Fruit fly (Drosophila melanogaster) whole organism, embryonic: ENCODE data around the gene CG8419.

ENCODE experiments used
- Abd-B ChIP-seq: fragments of 200-800 bp; sonication (Bioruptor generic); optimal IDR thresholded peaks from 2 replicates; lab custom pipeline; 2018; ENCODE audit warnings: missing biosample characterization, mild to moderate bottlenecking, missing genetic modification characterization, moderate library complexity
- Ada2b ChIP-seq: fragments of 200-800 bp; sonication (Bioruptor generic); IDR thresholded peaks from 2 replicates; pipeline ENCODE4 v1.3.6; 2022; ENCODE audit warnings: missing biosample characterization, missing genetic modification characterization
- Adf1 ChIP-seq: fragments of 200-800 bp; sonication (Bioruptor generic); IDR thresholded peaks from 2 replicates; pipeline ENCODE4 v1.3.6; 2022; ENCODE audit warnings: missing biosample characterization, missing genetic modification characterization
- Antp ChIP-seq: fragments of 200-800 bp; sonication (Bioruptor generic); optimal IDR thresholded peaks from 3 replicates; lab custom pipeline; 2016; ENCODE audit warnings: missing biosample characterization, missing genetic modification characterization
- Atf6 ChIP-seq: fragments of 200-800 bp; sonication (Bioruptor generic); IDR thresholded peaks from 2 replicates; pipeline ENCODE4 v1.3.6; 2022; ENCODE audit warnings: missing biosample characterization, missing genetic modification characterization
- CG11085 ChIP-seq: fragments of 200-800 bp; sonication (Bioruptor generic); IDR thresholded peaks from 2 replicates; pipeline ENCODE4 v1.3.6; 2022; ENCODE audit warnings: missing biosample characterization, missing genetic modification characterization
- CG13624 ChIP-seq: fragments of 200-800 bp; sonication (Bioruptor generic); optimal IDR thresholded peaks from 2 replicates; lab custom pipeline; 2016; ENCODE audit warnings: missing biosample characterization, missing genetic modification characterization
- CG14667 ChIP-seq: fragments of 200-800 bp; sonication (Bioruptor generic); IDR thresholded peaks from 2 replicates; pipeline ENCODE4 v1.3.6; 2022; ENCODE audit warnings: missing biosample characterization, missing genetic modification characterization
- CG15011 ChIP-seq: fragments of 200-800 bp; sonication (Bioruptor generic); optimal IDR thresholded peaks from 3 replicates; lab custom pipeline; 2018; ENCODE audit warnings: missing biosample characterization, mild to moderate bottlenecking, missing genetic modification characterization
- CG15696 ChIP-seq: fragments of 200-800 bp; sonication (Bioruptor generic); optimal IDR thresholded peaks from 2 replicates; lab custom pipeline; 2019; ENCODE audit warnings: missing biosample characterization, mild to moderate bottlenecking, missing genetic modification characterization, moderate library complexity
- CG16779 ChIP-seq: fragments of 200-800 bp; sonication (Bioruptor generic); IDR thresholded peaks from 2 replicates; pipeline ENCODE4 v1.3.6; 2022; ENCODE audit warnings: missing biosample characterization, missing genetic modification characterization
- CG18599 ChIP-seq: fragments of 200-800 bp; sonication (Bioruptor generic); optimal IDR thresholded peaks from 3 replicates; lab custom pipeline; 2017; ENCODE audit warnings: missing biosample characterization, missing genetic modification characterization, mild to moderate bottlenecking, moderate library complexity, missing genetic modification reagents
- CG2875 ChIP-seq: fragments of 200-800 bp; sonication (Bioruptor generic); optimal IDR thresholded peaks from 2 replicates; lab custom pipeline; 2017; ENCODE audit warnings: missing biosample characterization, mild to moderate bottlenecking, missing genetic modification characterization, missing genetic modification reagents
- CG30431 ChIP-seq: fragments of 200-800 bp; sonication (Bioruptor generic); optimal IDR thresholded peaks from 2 replicates; lab custom pipeline; 2017; ENCODE audit warnings: missing biosample characterization, missing genetic modification characterization
- CG3163 ChIP-seq: fragments of 200-800 bp; sonication (Bioruptor generic); optimal IDR thresholded peaks from 3 replicates; lab custom pipeline; 2016; ENCODE audit warnings: missing biosample characterization, missing genetic modification characterization
- CG34224 ChIP-seq: fragments of 200-800 bp; sonication (Bioruptor generic); IDR thresholded peaks from 3 replicates; pipeline ENCODE4 v1.3.6; 2022; ENCODE audit warnings: missing biosample characterization, missing genetic modification characterization; ENCODE audit not compliant: partially characterized antibody
- CG4404 ChIP-seq: fragments of 200-800 bp; sonication (Bioruptor generic); IDR thresholded peaks from 2 replicates; pipeline ENCODE4 v1.3.6; 2022; ENCODE audit warnings: missing biosample characterization, missing genetic modification characterization
- CG7839 ChIP-seq: fragments of 200-800 bp; sonication (Bioruptor generic); optimal IDR thresholded peaks from 3 replicates; lab custom pipeline; 2018; ENCODE audit warnings: missing biosample characterization, mild to moderate bottlenecking, missing genetic modification characterization, moderate library complexity
- CG7963 ChIP-seq: fragments of 200-800 bp; sonication (Bioruptor generic); IDR thresholded peaks from 3 replicates; pipeline ENCODE4 v1.3.6; 2022; ENCODE audit warnings: missing biosample characterization, missing genetic modification characterization; ENCODE audit not compliant: partially characterized antibody
- CG8359 ChIP-seq: fragments of 200-800 bp; sonication (Bioruptor generic); optimal IDR thresholded peaks from 2 replicates; lab custom pipeline; 2017; ENCODE audit warnings: missing biosample characterization, mild to moderate bottlenecking, missing genetic modification characterization, borderline replicate concordance
- CG8388 ChIP-seq: fragments of 200-800 bp; sonication (Bioruptor generic); optimal IDR thresholded peaks from 2 replicates; lab custom pipeline; 2019; ENCODE audit warnings: missing biosample characterization, mild to moderate bottlenecking, missing genetic modification characterization, moderate library complexity
- CG9727 ChIP-seq: fragments of 200-800 bp; sonication (Bioruptor generic); optimal IDR thresholded peaks from 3 replicates; lab custom pipeline; 2017; ENCODE audit warnings: missing biosample characterization, mild to moderate bottlenecking, missing genetic modification characterization
- CG9817 ChIP-seq: fragments of 200-800 bp; sonication (Bioruptor generic); optimal IDR thresholded peaks from 2 replicates; lab custom pipeline; 2018; ENCODE audit warnings: missing biosample characterization, mild to moderate bottlenecking, missing genetic modification characterization, moderate library complexity
- Deaf1 ChIP-seq: fragments of 200-800 bp; optimal IDR thresholded peaks from 3 replicates; lab custom pipeline; 2019; ENCODE audit warnings: missing biosample characterization, mild to moderate bottlenecking, missing genetic modification characterization, moderate library complexity
- ERR ChIP-seq: fragments of 200-800 bp; sonication (Bioruptor generic); optimal IDR thresholded peaks from 2 replicates; lab custom pipeline; 2016; ENCODE audit warnings: missing biosample characterization, missing genetic modification characterization
- GATAe ChIP-seq: fragments of 200-800 bp; sonication (Bioruptor generic); conservative IDR thresholded peaks from 2 replicates; pipeline ENCODE4 v1.3.6; 2022; ENCODE audit warnings: missing biosample characterization, missing genetic modification characterization
- H15 ChIP-seq: fragments of 200-800 bp; sonication (Bioruptor generic); IDR thresholded peaks from 3 replicates; pipeline ENCODE4 v1.3.6; 2022; ENCODE audit warnings: missing biosample characterization, missing genetic modification characterization
- Hmr ChIP-seq: fragments of 200-800 bp; sonication (Bioruptor generic); optimal IDR thresholded peaks from 3 replicates; lab custom pipeline; 2017; ENCODE audit warnings: mild to moderate bottlenecking, missing biosample characterization, missing genetic modification reagents, missing genetic modification characterization
- Hr39 ChIP-seq: fragments of >200 bp; optimal IDR thresholded peaks from 2 replicates; lab custom pipeline; 2017
- Lim3 ChIP-seq: fragments of 200-800 bp; sonication (Bioruptor generic); IDR thresholded peaks from 2 replicates; pipeline ENCODE4 v1.3.6; 2022; ENCODE audit warnings: missing biosample characterization, missing genetic modification characterization
- NFAT ChIP-seq: fragments of 200-800 bp; sonication (Bioruptor generic); IDR thresholded peaks from 2 replicates; pipeline ENCODE4 v1.3.6; 2022; ENCODE audit warnings: missing biosample characterization, missing genetic modification characterization
- Nf-YA ChIP-seq: fragments of 200-800 bp; sonication (Bioruptor generic); IDR thresholded peaks from 2 replicates; pipeline ENCODE4 v1.3.6; 2022; ENCODE audit warnings: missing biosample characterization, missing genetic modification characterization
- Sin3A ChIP-seq: fragments of >200 bp; optimal IDR thresholded peaks from 2 replicates; lab custom pipeline; 2018
- Ssrp ChIP-seq: fragments of 200-800 bp; sonication (Bioruptor generic); optimal IDR thresholded peaks from 2 replicates; lab custom pipeline; 2018; ENCODE audit warnings: missing biosample characterization, mild to moderate bottlenecking, missing genetic modification characterization, moderate library complexity
- al ChIP-seq: fragments of 200-800 bp; sonication (Bioruptor generic); IDR thresholded peaks from 2 replicates; pipeline ENCODE4 v1.3.6; 2022; ENCODE audit warnings: missing biosample characterization, missing genetic modification characterization
- ci ChIP-seq: fragments of 200-800 bp; sonication (Bioruptor generic); IDR thresholded peaks from 3 replicates; pipeline ENCODE4 v1.3.6; 2022; ENCODE audit warnings: missing biosample characterization, missing genetic modification characterization
- dan ChIP-seq: fragments of 200-800 bp; sonication (Bioruptor generic); IDR thresholded peaks from 2 replicates; pipeline ENCODE4 v1.3.6; 2022; ENCODE audit warnings: missing biosample characterization, missing genetic modification characterization
- dmrt11E ChIP-seq: fragments of 200-800 bp; sonication (Bioruptor generic); optimal IDR thresholded peaks from 3 replicates; lab custom pipeline; 2018; ENCODE audit warnings: missing biosample characterization, mild to moderate bottlenecking, missing genetic modification characterization, moderate library complexity
- eyg ChIP-seq: fragments of 200-800 bp; sonication (Bioruptor generic); optimal IDR thresholded peaks from 3 replicates; lab custom pipeline; 2016; ENCODE audit warnings: missing biosample characterization, missing genetic modification characterization
- fu2 ChIP-seq: fragments of 200-800 bp; sonication (Bioruptor generic); optimal IDR thresholded peaks from 2 replicates; lab custom pipeline; 2016; ENCODE audit warnings: missing biosample characterization, missing genetic modification characterization
- gro ChIP-seq: fragments of 200-800 bp; sonication (Bioruptor generic); optimal IDR thresholded peaks from 2 replicates; lab custom pipeline; 2016; ENCODE audit warnings: missing biosample characterization, missing genetic modification characterization
- hbn ChIP-seq: fragments of 200-800 bp; sonication (Bioruptor generic); IDR thresholded peaks from 2 replicates; pipeline ENCODE4 v1.3.6; 2022; ENCODE audit warnings: missing biosample characterization, missing genetic modification characterization; ENCODE audit not compliant: partially characterized antibody
- ken ChIP-seq: fragments of 200-800 bp; sonication (Bioruptor generic); IDR thresholded peaks from 3 replicates; pipeline ENCODE4 v1.3.6; 2022; ENCODE audit warnings: missing biosample characterization, missing genetic modification characterization
- knrl ChIP-seq: fragments of 200-800 bp; sonication (Bioruptor generic); IDR thresholded peaks from 3 replicates; pipeline ENCODE4 v1.3.6; 2022; ENCODE audit warnings: missing biosample characterization, missing genetic modification characterization; ENCODE audit not compliant: partially characterized antibody
- luna ChIP-seq: fragments of 200-800 bp; sonication (Bioruptor generic); optimal IDR thresholded peaks from 2 replicates; lab custom pipeline; 2016; ENCODE audit warnings: missing biosample characterization, missing genetic modification characterization
- nerfin-1 ChIP-seq: fragments of 200-800 bp; sonication (Bioruptor generic); optimal IDR thresholded peaks from 3 replicates; lab custom pipeline; 2019; ENCODE audit warnings: missing biosample characterization, mild to moderate bottlenecking, missing genetic modification characterization, moderate library complexity
- nerfin-2 ChIP-seq: fragments of 200-800 bp; sonication (Bioruptor generic); IDR thresholded peaks from 2 replicates; pipeline ENCODE4 v1.3.6; 2022; ENCODE audit warnings: missing biosample characterization, missing genetic modification characterization; ENCODE audit not compliant: partially characterized antibody
- otp ChIP-seq: fragments of 200-800 bp; sonication (Bioruptor generic); IDR thresholded peaks from 3 replicates; pipeline ENCODE4, ENCODE4 v1.3.6; 2022; ENCODE audit warnings: missing biosample characterization, missing genetic modification characterization
- sens ChIP-seq: fragments of 200-800 bp; sonication (Bioruptor generic); peaks from one replicate; lab custom pipeline; 2016; ENCODE audit warnings: missing biosample characterization, missing genetic modification characterization
- unpg ChIP-seq: fragments of 200-800 bp; sonication (Bioruptor generic); optimal IDR thresholded peaks from 3 replicates; lab custom pipeline; 2018; ENCODE audit warnings: missing biosample characterization, mild to moderate bottlenecking, missing genetic modification characterization, moderate library complexity
- wdn ChIP-seq: fragments of 200-800 bp; sonication (Bioruptor generic); IDR thresholded peaks from 2 replicates; pipeline ENCODE4 v1.3.6; 2022; ENCODE audit warnings: missing biosample characterization, missing genetic modification characterization
- wek ChIP-seq: fragments of 200-800 bp; sonication (Bioruptor generic); optimal IDR thresholded peaks from 3 replicates; lab custom pipeline; 2018; ENCODE audit warnings: missing biosample characterization, mild to moderate bottlenecking, missing genetic modification characterization, moderate library complexity

The CG8419 gene

DNA sequence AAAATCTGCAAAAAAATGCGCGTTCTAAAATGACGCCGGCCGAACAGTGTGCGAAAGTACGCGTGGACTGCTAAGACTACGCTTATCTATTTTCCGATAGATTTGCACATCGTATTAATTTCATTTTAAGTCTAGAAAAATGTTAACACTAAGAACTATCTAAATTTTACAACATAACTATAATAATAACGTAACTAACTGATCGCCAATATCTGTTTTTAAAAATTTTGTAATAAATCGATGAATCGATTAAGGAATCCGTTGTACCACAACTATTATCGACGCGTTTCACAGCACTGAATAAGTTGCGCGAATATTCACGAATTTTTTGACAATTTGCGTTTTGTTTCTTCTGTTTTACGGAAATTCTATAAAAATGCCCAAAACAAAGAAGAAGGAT, 5.1 kb downstream of the CG8419 start, which contains the start of gene Ssb-c31a (continued):
- peak; percentile 27 for TF ChIP-seq CG15696 (tag; lab: Kevin White, UChicago)
- peak; percentile 22 for TF ChIP-seq CG8388
- TF ChIP-seq dmrt11E (tag; lab: Kevin White, UChicago), result peak; percentile 42
- TF ChIP-seq unpg (GFP tag; lab: Kevin White, UChicago), result peak; percentile 38
- TF ChIP-seq CG30431 (GFP tag; lab: Kevin White, UChicago), result no peak
- TF ChIP-seq CG16779 (GFP tag; lab: Robert Waterston, UW), result no peak
- TF ChIP-seq CG34224 (GFP tag; lab: Robert Waterston, UW), result peak; percentile 77
- no peak for TF ChIP-seq Lim3 (GFP tag; lab: Robert Waterston, UW)
- TF ChIP-seq CG8359 (GFP tag; lab: Kevin White, UChicago), result no peak
- TF ChIP-seq Ada2b (GFP tag; lab: Robert Waterston, UW), result no peak
- TF ChIP-seq CG7963 (GFP tag; lab: Robert Waterston, UW), result no peak
- peak; percentile 49 for TF ChIP-seq CG7839 (tag; lab: Kevin White, UChicago)
- TF ChIP-seq gro (GFP tag; lab: Kevin White, UChicago), result peak; percentile 64
- TF ChIP-seq Adf1 (GFP tag; lab: Robert Waterston, UW), result peak; percentile 15; the same call in 1 of the 2 replicates
- peak; percentile 68 for TF ChIP-seq GATAe (GFP tag; lab: Robert Waterston, UW)
- no peak for TF ChIP-seq CG2875 (GFP tag; lab: Kevin White, UChicago)
- TF ChIP-seq Nf-YA (GFP tag; lab: Robert Waterston, UW), result no peak
- TF ChIP-seq sens (GFP tag; lab: Kevin White, UChicago), result peak; percentile 93
- TF ChIP-seq otp (GFP tag; lab: Robert Waterston, UW), result no peak
- no peak for TF ChIP-seq ci
- no peak for TF ChIP-seq Hr39 (lab: Kevin White, UChicago)
- TF ChIP-seq dan (GFP tag; lab: Robert Waterston, UW), result no peak
- TF ChIP-seq CG3163 (GFP tag; lab: Kevin White, UChicago), result peak; percentile 22
- TF ChIP-seq Sin3A (lab: Kevin White, UChicago), result peak; percentile 76
- peak; percentile 28 for TF ChIP-seq Abd-B (GFP tag; lab: Kevin White, UChicago)
- TF ChIP-seq nerfin-1 (tag; lab: Kevin White, UChicago), result peak; percentile 47
- no peak for TF ChIP-seq wek (GFP tag; lab: Kevin White, UChicago)
- no peak for TF ChIP-seq ken
- peak; percentile 4 for TF ChIP-seq ERR (GFP tag; lab: Kevin White, UChicago)
- TF ChIP-seq CG13624, result peak; percentile 82
- no peak for TF ChIP-seq CG4404 (GFP tag; lab: Robert Waterston, UW)
- TF ChIP-seq CG18599 (GFP tag; lab: Kevin White, UChicago), result peak; percentile 46
- no peak for TF ChIP-seq fu2 (GFP tag; lab: Kevin White, UChicago)
- TF ChIP-seq Antp, result peak; percentile 22
- TF ChIP-seq luna (GFP tag; lab: Kevin White, UChicago), result no peak
- peak; percentile 82 for TF ChIP-seq knrl
- TF ChIP-seq NFAT (GFP tag; lab: Robert Waterston, UW), result no peak
- no peak for TF ChIP-seq Deaf1 (tag; lab: Kevin White, UChicago)
- TF ChIP-seq CG11085 (GFP tag; lab: Robert Waterston, UW), result no peak
- TF ChIP-seq CG15011 (GFP tag; lab: Kevin White, UChicago), result no peak
- peak; percentile 42; the same call in 1 of the 2 replicates for TF ChIP-seq al (GFP tag; lab: Robert Waterston, UW)
- no peak for TF ChIP-seq eyg
- no peak for TF ChIP-seq wdn (GFP tag; lab: Robert Waterston, UW)
- peak; percentile 45 for TF ChIP-seq CG9727 (GFP tag; lab: Kevin White, UChicago)
- TF ChIP-seq hbn, result peak; percentile 74
- peak; percentile 40; the same call in 1 of the 2 replicates for TF ChIP-seq Atf6
- peak; percentile 65 for TF ChIP-seq Hmr
- TF ChIP-seq CG14667 (GFP tag; lab: Robert Waterston, UW), result no peak
- no peak for TF ChIP-seq H15
- TF ChIP-seq Ssrp (tag; lab: Kevin White, UChicago), result peak; percentile 15
- no peak for TF ChIP-seq nerfin-2 (GFP tag; lab: Robert Waterston, UW)
- TF ChIP-seq CG9817 (tag; lab: Kevin White, UChicago), result peak; percentile 48
